Worm (Caenorhabditis elegans) whole organism, late embryonic: ENCODE measurements around the gene clec-217.

Experiments
- ceh-31 ChIP-seq: sonication (generic microtip); optimal IDR thresholded peaks from 2 replicates; lab custom pipeline; 2016; ENCODE audit warnings: missing genetic modification characterization, missing compliant biosample characterization
- che-1 ChIP-seq: sonication (generic microtip); optimal IDR thresholded peaks from 2 replicates; lab custom pipeline; 2016; ENCODE audit warnings: mild to moderate bottlenecking, missing genetic modification characterization, missing compliant biosample characterization
- elt-2 ChIP-seq: sonication (generic microtip); optimal IDR thresholded peaks from 2 replicates; lab custom pipeline; 2016; ENCODE audit warnings: missing genetic modification reagents, missing genetic modification characterization, missing compliant biosample characterization
- lim-6 ChIP-seq: sonication (generic microtip); optimal IDR thresholded peaks from 2 replicates; lab custom pipeline; 2016; ENCODE audit warnings: missing genetic modification characterization, missing compliant biosample characterization
- nhr-11 ChIP-seq: fragments of 150-350 bp; optimal IDR thresholded peaks from 2 replicates; lab custom pipeline; 2014; ENCODE audit warnings: missing biosample characterization, missing genetic modification characterization
- unc-86 ChIP-seq: sonication (generic microtip); optimal IDR thresholded peaks from 2 replicates; lab custom pipeline; 2016; ENCODE audit warnings: missing genetic modification characterization, missing compliant biosample characterization

DNA sequence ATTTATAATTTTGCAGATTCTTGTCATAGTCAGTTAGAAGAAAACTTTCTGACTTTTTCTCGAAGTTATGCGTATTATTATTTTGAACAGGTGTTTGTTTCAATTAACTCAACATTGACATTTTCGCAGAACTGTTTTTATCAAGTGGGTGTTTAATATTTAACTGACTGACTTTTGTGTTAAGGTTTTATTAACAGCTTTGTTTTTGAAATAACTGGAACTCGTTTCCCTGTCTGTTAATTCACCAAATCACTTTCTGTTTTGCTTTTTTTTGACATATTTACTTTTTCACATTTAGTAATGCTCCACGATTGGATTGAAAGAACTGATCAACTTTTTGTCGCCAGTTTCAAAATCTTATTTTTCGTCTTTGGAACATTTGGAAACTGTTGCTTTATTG, 33.2 kb downstream of the clec-217 start, which contains the start of gene srsx-7:
- TF ChIP-seq lim-6 (tag; lab: Kevin White, UChicago) (no peak), nhr-11 (no peak), che-1 (tag; lab: Kevin White, UChicago) (no peak), elt-2 (tag; lab: Kevin White, UChicago) (no peak), ceh-31 (tag; lab: Kevin White, UChicago) (no peak), unc-86 (tag; lab: Kevin White, UChicago) (no peak)
